Fruit fly (Drosophila melanogaster) whole organism, larva: ENCODE measurements around the gene APC7.

Experiments
- noc ChIP-seq: fragments of 200-800 bp; sonication (Bioruptor generic); optimal IDR thresholded peaks from 3 replicates; lab custom pipeline; 2019; ENCODE audit warnings: missing biosample characterization, mild to moderate bottlenecking, missing genetic modification characterization, moderate library complexity

Gene APC7

dm6 chrX:6596788-6597187 lies at the start of gene APC7:
TSS of gene APC7 (plus strand) at chrX:6597088.
- TF ChIP-seq noc = no peak

DNA sequence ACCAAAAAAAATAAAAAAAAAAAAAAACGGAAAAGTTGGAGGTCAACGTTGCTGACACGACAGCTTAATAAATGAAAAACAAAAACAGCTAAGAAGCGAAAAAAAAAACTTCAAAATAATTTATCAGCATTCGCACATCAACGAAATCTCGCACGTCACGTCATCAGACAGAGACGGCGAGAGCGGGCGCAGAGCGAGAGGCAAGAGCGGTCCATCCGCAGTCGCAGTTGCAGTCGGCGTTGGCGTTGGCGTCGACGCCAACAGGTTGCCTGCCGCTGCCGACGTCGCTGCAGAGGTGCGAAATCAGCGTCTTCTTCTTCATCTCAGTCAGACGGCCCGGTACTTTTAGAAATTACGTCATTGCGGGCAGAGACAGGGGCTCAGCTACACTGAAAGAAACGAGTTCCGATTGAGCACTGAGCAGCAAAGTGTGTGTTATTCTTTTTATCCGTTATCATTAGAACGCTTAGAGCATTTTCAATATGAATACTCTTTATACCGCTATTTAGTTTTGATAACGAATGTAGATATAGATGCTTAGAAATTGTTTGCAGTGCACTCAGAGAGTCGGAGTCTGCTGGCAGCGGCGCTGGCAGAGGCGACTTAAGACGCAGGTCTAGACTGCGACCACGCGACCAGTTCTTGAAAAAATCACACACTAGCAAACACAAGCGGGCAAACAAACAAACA lies 47.3 kb upstream of the APC7 start:
- peak; percentile 97 for TF ChIP-seq noc

DNA sequence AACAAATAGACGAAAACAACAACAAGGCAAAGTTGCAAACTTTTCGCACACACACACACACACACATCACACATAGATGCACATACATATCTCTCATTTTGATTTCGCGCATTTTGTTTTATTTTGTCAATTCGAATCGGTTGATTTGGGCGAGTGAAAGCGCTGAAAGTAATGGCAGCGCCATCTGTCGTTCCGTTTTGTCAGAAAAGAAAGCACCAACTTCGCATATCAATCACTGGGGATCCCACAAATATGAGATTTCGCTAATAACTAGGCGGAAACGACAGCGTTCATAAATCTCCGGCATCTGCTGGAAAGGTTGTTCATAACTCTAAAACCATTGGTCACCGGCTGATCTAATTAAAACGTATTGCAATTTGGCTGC lies 46.8 kb upstream of the APC7 start:
- no peak for TF ChIP-seq noc

DNA sequence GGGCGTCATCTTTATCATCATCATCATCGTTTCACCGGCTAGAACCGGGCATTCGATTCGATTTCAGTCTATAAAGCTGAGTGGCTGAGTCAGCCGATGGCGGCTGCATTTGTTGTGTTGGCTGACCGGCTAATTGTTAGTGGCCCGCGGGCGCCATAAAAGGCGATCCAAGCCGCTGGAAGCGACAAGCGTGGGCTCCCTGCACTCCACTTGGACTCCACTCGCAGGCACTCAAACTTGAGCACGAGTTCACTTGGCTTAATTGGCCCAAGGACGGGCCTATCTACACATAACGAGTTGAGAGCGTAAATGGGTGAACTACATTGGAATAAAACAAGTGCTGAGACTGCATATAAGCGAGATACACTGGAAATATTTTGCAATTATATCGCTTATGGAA lies 45.4 kb upstream of the APC7 start:
- no peak for TF ChIP-seq noc

DNA sequence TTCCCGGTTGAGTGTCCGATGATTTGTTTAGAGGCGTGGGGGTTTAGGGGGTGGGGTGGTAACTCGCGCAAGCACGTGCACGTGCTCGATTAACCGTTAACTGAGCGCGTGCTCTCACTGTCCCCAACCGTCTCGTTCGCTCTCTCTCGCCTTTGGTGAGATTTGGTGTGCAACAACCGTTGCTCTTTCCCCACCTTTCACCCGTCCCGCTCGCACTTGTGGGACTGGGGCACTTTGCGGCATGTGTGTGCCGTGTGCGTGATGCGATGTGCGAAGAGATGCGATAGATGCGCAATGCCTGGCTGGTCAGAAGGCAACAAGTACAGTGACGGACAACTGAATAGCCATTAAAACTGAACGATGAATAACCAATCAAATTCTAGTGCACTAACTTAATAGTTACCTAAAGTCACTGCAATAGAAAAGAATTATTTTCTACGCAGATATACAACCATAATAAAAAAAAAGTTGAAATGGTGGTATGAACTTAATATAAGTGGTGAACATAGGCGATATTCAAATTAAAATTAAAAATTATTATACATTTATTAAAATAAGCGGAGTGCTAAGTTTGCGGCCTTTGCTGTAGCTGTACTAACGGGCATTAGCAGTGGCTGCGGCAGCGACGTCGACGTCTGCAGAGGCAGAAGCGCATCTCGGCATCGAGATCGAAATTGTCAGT lies 25.5 kb upstream of the APC7 start:
- peak; percentile 68 for TF ChIP-seq noc

dm6 chrX:6573799-6574198 lies 23.1 kb upstream of the APC7 start:
- no peak for TF ChIP-seq noc

dm6 chrX:6574488-6574887 lies 22.4 kb upstream of the APC7 start:
- TF ChIP-seq noc = no peak

dm6 chrX:6588990-6589389 lies 7.9 kb upstream of the APC7 start, which contains the start of gene CG17717:
TSS of gene CG17717 (plus strand) at chrX:6589290.
- TF ChIP-seq noc = no peak

DNA sequence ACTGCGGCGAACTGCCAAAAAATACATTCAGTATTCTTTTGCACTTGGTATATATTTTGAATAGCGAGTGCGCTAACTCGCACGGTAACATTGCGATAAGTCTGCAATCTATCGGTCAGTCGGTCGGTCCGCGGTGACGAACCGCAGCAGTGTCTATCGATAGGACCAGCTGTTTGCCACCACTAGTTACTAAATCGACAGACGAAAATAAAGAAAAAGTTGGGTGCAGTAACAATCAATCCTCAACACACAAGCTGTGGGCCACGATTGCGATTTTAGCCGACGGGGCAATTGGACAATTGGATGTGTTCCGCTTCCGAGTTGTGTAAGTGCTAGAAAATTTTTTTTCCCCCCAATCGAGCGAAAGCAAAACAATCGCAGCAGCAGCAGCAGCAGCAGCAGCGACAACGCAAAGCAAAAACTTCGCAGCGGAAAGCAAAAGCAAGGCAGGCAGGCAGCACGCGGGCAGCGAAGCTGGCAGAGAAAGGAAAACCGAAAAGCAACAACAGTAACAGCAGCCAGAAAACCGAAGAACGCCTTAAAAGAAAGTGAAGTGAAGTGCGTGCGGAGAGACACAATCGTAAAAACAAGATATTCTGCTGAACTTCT lies 6.1 kb upstream of the APC7 start, which contains the start of gene Pat1:
Gene Pat1 (plus strand): TSS at position 96 of the 609 bp plus-strand sequence.
- no peak for TF ChIP-seq noc

dm6 chrX:6592093-6592492 lies 4.8 kb upstream of the APC7 start:
- TF ChIP-seq noc = peak; percentile 39

DNA sequence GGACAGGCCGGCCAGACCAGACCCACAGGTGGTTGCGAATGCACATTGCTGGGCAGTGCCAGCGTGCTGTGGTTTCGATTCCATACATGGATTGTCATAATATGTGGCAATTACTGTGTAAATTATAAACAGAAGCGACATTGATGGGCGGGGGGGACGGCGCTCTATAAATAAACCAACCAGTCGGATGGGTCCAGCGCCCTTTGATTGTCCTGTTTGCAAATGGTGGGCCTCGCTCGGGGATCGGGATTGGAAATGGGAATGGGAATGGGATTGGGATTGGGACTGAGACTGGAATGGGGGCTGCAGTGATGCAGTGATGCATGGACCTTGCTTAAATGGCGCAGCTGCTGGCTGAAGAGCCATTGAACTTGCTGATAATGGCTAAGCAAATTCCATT lies 4.1 kb upstream of the APC7 start:
- no peak for TF ChIP-seq noc

DNA sequence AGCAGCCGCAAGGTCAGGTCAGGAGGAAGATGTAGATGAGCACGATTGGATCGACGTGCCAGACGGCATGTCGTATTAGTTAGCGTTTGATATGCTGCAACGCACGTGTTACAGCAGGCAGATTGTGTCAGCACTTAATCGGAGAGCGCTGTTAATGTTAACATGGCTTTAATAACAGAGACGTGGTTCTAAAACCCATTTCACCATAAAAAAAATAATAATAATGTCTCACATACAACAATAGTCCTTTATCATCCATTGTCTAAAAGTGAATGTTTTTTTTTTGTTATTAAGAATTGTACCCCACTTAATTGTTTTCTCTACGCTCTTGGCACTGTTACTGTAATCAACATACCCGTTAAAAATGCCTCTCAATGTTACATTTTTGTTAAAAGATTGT lies 2.3 kb downstream of the APC7 start:
- TF ChIP-seq noc = no peak

dm6 chrX:6599880-6600279 lies 3.0 kb downstream of the APC7 start, which contains the start of gene pigs:
TSS of gene pigs (plus strand) at chrX:6600062.
- no peak for TF ChIP-seq noc

- no peak for TF ChIP-seq noc
Measured at dm6 chrX:6601144-6601543, 4.3 kb downstream of the APC7 start.

- TF ChIP-seq noc = peak; percentile 84
Measured at dm6 chrX:6601641-6602276, 4.9 kb downstream of the APC7 start.

DNA sequence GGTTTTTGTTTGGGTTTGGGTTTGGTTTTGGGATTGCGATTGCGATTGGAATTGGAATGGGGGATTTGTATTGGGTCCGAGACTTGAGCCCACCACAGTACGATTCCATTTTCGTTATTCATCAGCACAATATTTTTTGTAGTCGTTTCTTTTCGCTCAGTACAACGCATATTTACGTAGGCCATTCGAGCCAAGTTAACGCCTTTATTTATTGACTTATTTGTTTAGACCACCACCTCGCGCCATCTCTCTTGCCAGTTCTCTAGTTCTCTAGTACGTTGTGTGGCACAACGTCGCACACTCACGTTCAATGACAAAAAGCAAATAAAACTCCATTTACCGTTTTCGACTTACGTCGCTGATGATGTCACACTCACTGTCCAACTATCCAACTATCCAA lies 7.8 kb downstream of the APC7 start:
- no peak for TF ChIP-seq noc

DNA sequence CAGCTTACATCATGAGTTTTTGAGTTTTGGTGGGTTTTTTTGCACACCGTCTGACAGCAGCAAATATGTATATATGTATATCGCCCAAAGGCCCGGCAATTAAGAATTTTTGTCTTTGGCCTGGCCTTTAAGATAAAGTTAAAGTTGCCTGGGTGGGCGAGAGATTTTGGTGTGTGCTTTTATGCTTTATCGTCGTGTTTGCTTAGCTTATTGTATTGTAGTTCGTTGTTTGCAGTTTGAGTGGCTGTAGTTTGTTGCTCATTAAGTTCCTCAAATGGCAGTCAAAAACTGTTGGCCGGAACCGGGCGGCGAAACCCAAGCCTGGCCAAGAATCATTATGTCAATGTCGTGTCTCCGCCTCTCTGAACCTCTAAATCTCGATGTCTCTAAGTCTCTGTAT lies 14.9 kb downstream of the APC7 start:
- no peak for TF ChIP-seq noc
